Fruit fly (Drosophila melanogaster) whole organism, prepupa: ENCODE results near the gene CG17078.

Experiments
- Blimp-1 ChIP-seq: fragments of 200-800 bp; sonication (Bioruptor generic); optimal IDR thresholded peaks from 3 replicates; lab custom pipeline; 2017; ENCODE audit warnings: missing biosample characterization, missing genetic modification characterization, mild to moderate bottlenecking, moderate library complexity, missing genetic modification reagents
- CG10631 ChIP-seq: fragments of 200-800 bp; sonication (Bioruptor generic); optimal IDR thresholded peaks from 2 replicates; lab custom pipeline; 2016; ENCODE audit warnings: missing biosample characterization, missing genetic modification characterization
- CG10669 ChIP-seq: fragments of 200-800 bp; sonication (Bioruptor generic); optimal IDR thresholded peaks from 3 replicates; lab custom pipeline; 2018; ENCODE audit warnings: missing biosample characterization, mild to moderate bottlenecking, missing genetic modification characterization, moderate library complexity
- CG11294 ChIP-seq: fragments of 200-800 bp; sonication (Bioruptor generic); IDR thresholded peaks from 2 replicates; pipeline ENCODE4 v1.3.6; 2022; ENCODE audit warnings: missing biosample characterization, missing genetic modification characterization
- CG11762 ChIP-seq: fragments of 200-800 bp; sonication (Bioruptor generic); optimal IDR thresholded peaks from 3 replicates; lab custom pipeline; 2016; ENCODE audit warnings: missing biosample characterization, missing genetic modification characterization; ENCODE audit not compliant: insufficient read depth
- CG11902 ChIP-seq: fragments of 200-800 bp; sonication (Bioruptor generic); optimal IDR thresholded peaks from 3 replicates; lab custom pipeline; 2016; ENCODE audit warnings: missing biosample characterization, missing genetic modification characterization
- CG15336 ChIP-seq: fragments of 200-800 bp; sonication (Bioruptor generic); IDR thresholded peaks from 2 replicates; pipeline ENCODE4 v1.3.6; 2022; ENCODE audit warnings: missing biosample characterization, missing genetic modification characterization
- CG1621 ChIP-seq: fragments of 200-800 bp; sonication (Bioruptor generic); optimal IDR thresholded peaks from 3 replicates; lab custom pipeline; 2018; ENCODE audit warnings: missing biosample characterization, mild to moderate bottlenecking, missing genetic modification characterization
- CG31627 ChIP-seq: fragments of 200-800 bp; sonication (Bioruptor generic); optimal IDR thresholded peaks from 3 replicates; lab custom pipeline; 2016; ENCODE audit warnings: missing biosample characterization, missing genetic modification characterization
- CG32006 ChIP-seq: fragments of 200-800 bp; sonication (Bioruptor generic); optimal IDR thresholded peaks from 3 replicates; lab custom pipeline; 2017; ENCODE audit warnings: missing biosample characterization, mild to moderate bottlenecking, missing genetic modification characterization
- CG3919 ChIP-seq: fragments of 200-800 bp; sonication (Bioruptor generic); optimal IDR thresholded peaks from 3 replicates; lab custom pipeline; 2016; ENCODE audit warnings: missing biosample characterization, missing genetic modification characterization
- CG4318 ChIP-seq: fragments of 200-800 bp; sonication (Bioruptor generic); optimal IDR thresholded peaks from 3 replicates; lab custom pipeline; 2017; ENCODE audit warnings: missing biosample characterization, mild to moderate bottlenecking, missing genetic modification characterization
- CG6163 ChIP-seq: fragments of 200-800 bp; sonication (Bioruptor generic); IDR thresholded peaks from 3 replicates; pipeline ENCODE4 v1.3.6; 2022; ENCODE audit warnings: missing biosample characterization, missing genetic modification characterization
- CG6276 ChIP-seq: fragments of 200-800 bp; sonication (Bioruptor generic); optimal IDR thresholded peaks from 2 replicates; lab custom pipeline; 2017; ENCODE audit warnings: missing biosample characterization, mild to moderate bottlenecking, missing genetic modification characterization
- CG6808 ChIP-seq: fragments of 200-800 bp; sonication (Bioruptor generic); optimal IDR thresholded peaks from 3 replicates; lab custom pipeline; 2017; ENCODE audit warnings: missing biosample characterization, missing genetic modification characterization, mild to moderate bottlenecking, moderate library complexity, missing genetic modification reagents
- CG6854 ChIP-seq: fragments of 200-800 bp; sonication (Bioruptor generic); optimal IDR thresholded peaks from 2 replicates; lab custom pipeline; 2017; ENCODE audit warnings: missing biosample characterization, mild to moderate bottlenecking, missing genetic modification characterization
- CG8119 ChIP-seq: fragments of 200-800 bp; sonication (Bioruptor generic); IDR thresholded peaks from 3 replicates; pipeline ENCODE4 v1.3.6; 2022; ENCODE audit warnings: missing biosample characterization, missing genetic modification characterization
- CG8319 ChIP-seq: fragments of 200-800 bp; sonication (Bioruptor generic); optimal IDR thresholded peaks from 3 replicates; lab custom pipeline; 2016; ENCODE audit warnings: missing biosample characterization, missing genetic modification characterization
- CG8632 ChIP-seq: fragments of 200-800 bp; sonication (Bioruptor generic); optimal IDR thresholded peaks from 3 replicates; lab custom pipeline; 2016; ENCODE audit warnings: missing biosample characterization, missing genetic modification characterization
- CG9139 ChIP-seq: fragments of 200-800 bp; sonication (Bioruptor generic); optimal IDR thresholded peaks from 3 replicates; lab custom pipeline; 2017; ENCODE audit warnings: missing biosample characterization, mild to moderate bottlenecking, missing genetic modification characterization
- Eip75B ChIP-seq: fragments of 200-800 bp; sonication (Bioruptor generic); optimal IDR thresholded peaks from 3 replicates; lab custom pipeline; 2016; ENCODE audit warnings: missing biosample characterization, missing genetic modification characterization
- Eip93F ChIP-seq: fragments of 200-800 bp; sonication (Bioruptor generic); optimal IDR thresholded peaks from 2 replicates; lab custom pipeline; 2016; ENCODE audit warnings: missing biosample characterization, mild to moderate bottlenecking, missing genetic modification characterization
- Ets21C ChIP-seq: fragments of 200-800 bp; sonication (Bioruptor generic); optimal IDR thresholded peaks from 3 replicates; lab custom pipeline; 2016; ENCODE audit warnings: missing biosample characterization, missing genetic modification characterization
- Ets96B ChIP-seq: fragments of 200-800 bp; optimal IDR thresholded peaks from 2 replicates; lab custom pipeline; 2019; ENCODE audit warnings: missing biosample characterization, mild to moderate bottlenecking, missing genetic modification characterization, moderate library complexity
- Gug ChIP-seq: fragments of 200-800 bp; sonication (Bioruptor generic); IDR thresholded peaks from 2 replicates; pipeline ENCODE4 v1.3.6; 2022; ENCODE audit warnings: missing biosample characterization, missing genetic modification characterization
- Hr38 ChIP-seq: sonication (Bioruptor generic); optimal IDR thresholded peaks from 2 replicates; lab custom pipeline; 2016; ENCODE audit warnings: missing biosample characterization, missing genetic modification characterization
- Hr4 ChIP-seq: fragments of 200-800 bp; sonication (Bioruptor generic); optimal IDR thresholded peaks from 3 replicates; lab custom pipeline; 2016; ENCODE audit warnings: missing biosample characterization, missing genetic modification characterization
- Lpt ChIP-seq: fragments of 200-800 bp; sonication (Bioruptor generic); optimal IDR thresholded peaks from 3 replicates; lab custom pipeline; 2016; ENCODE audit warnings: missing biosample characterization, missing genetic modification characterization
- Met ChIP-seq: fragments of 200-800 bp; sonication (Bioruptor generic); optimal IDR thresholded peaks from 3 replicates; lab custom pipeline; 2016; ENCODE audit warnings: missing biosample characterization, missing genetic modification characterization
- Smox ChIP-seq: fragments of 200-800 bp; sonication (Bioruptor generic); optimal IDR thresholded peaks from 3 replicates; lab custom pipeline; 2016; ENCODE audit warnings: missing biosample characterization, missing genetic modification characterization
- Sox102F ChIP-seq: fragments of 200-800 bp; sonication (Bioruptor generic); optimal IDR thresholded peaks from 2 replicates; lab custom pipeline; 2016; ENCODE audit warnings: missing biosample characterization, mild to moderate bottlenecking, missing genetic modification characterization
- Sox14 ChIP-seq: fragments of 200-800 bp; sonication (Bioruptor generic); optimal IDR thresholded peaks from 3 replicates; lab custom pipeline; 2016; ENCODE audit warnings: missing biosample characterization, missing genetic modification characterization
- acj6 ChIP-seq: fragments of 200-800 bp; sonication (Bioruptor generic); optimal IDR thresholded peaks from 3 replicates; lab custom pipeline; 2016; ENCODE audit warnings: missing biosample characterization, missing genetic modification characterization
- cyc ChIP-seq: fragments of 200-800 bp; sonication (Bioruptor generic); optimal IDR thresholded peaks from 3 replicates; lab custom pipeline; 2016; ENCODE audit warnings: missing biosample characterization, missing genetic modification characterization
- dac ChIP-seq: fragments of 200-800 bp; sonication (Bioruptor generic); optimal IDR thresholded peaks from 2 replicates; lab custom pipeline; 2017; ENCODE audit warnings: missing biosample characterization, mild to moderate bottlenecking, missing genetic modification characterization
- eg ChIP-seq: fragments of 200-800 bp; sonication (Bioruptor generic); IDR thresholded peaks from 3 replicates; pipeline ENCODE4 v1.3.6; 2022; ENCODE audit warnings: missing biosample characterization, missing genetic modification characterization
- esn ChIP-seq: fragments of 200-800 bp; sonication (Bioruptor generic); optimal IDR thresholded peaks from 2 replicates; lab custom pipeline; 2016; ENCODE audit warnings: missing biosample characterization, mild to moderate bottlenecking, missing genetic modification characterization, moderate library complexity
- fd59A ChIP-seq: fragments of 200-800 bp; sonication (Bioruptor generic); optimal IDR thresholded peaks from 2 replicates; lab custom pipeline; 2017; ENCODE audit warnings: missing biosample characterization, mild to moderate bottlenecking, missing genetic modification characterization, missing genetic modification reagents
- fd85E ChIP-seq: fragments of 200-800 bp; sonication (Bioruptor generic); optimal IDR thresholded peaks from 3 replicates; lab custom pipeline; 2016; ENCODE audit warnings: missing biosample characterization, missing genetic modification characterization
- fkh ChIP-seq: fragments of 200-800 bp; sonication (Bioruptor generic); optimal IDR thresholded peaks from 3 replicates; lab custom pipeline; 2017; ENCODE audit warnings: missing biosample characterization, mild to moderate bottlenecking, missing genetic modification characterization, moderate library complexity
- lz ChIP-seq: fragments of 200-800 bp; sonication (Bioruptor generic); optimal IDR thresholded peaks from 3 replicates; lab custom pipeline; 2016; ENCODE audit warnings: missing biosample characterization, missing genetic modification characterization
- net ChIP-seq: fragments of 200-800 bp; sonication (Bioruptor generic); optimal IDR thresholded peaks from 3 replicates; lab custom pipeline; 2016; ENCODE audit warnings: missing biosample characterization, missing genetic modification characterization
- pdm3 ChIP-seq: fragments of 200-800 bp; sonication (Bioruptor generic); optimal IDR thresholded peaks from 3 replicates; lab custom pipeline; 2016; ENCODE audit warnings: missing biosample characterization, missing genetic modification characterization
- salr ChIP-seq, 2 experiments: fragments of 200-800 bp; sonication (Bioruptor generic); optimal IDR thresholded peaks; 3 replicates each; lab custom pipeline; 2016 to 2018; ENCODE audit warnings: missing biosample characterization in 2 of 2, missing genetic modification characterization in 2 of 2, mild to moderate bottlenecking in 1 of 2
- spab ChIP-seq: fragments of 200-800 bp; sonication (Bioruptor generic); optimal IDR thresholded peaks from 2 replicates; lab custom pipeline; 2017; ENCODE audit warnings: missing biosample characterization, mild to moderate bottlenecking, missing genetic modification characterization, missing genetic modification reagents
- ss ChIP-seq, 2 experiments: fragments of 200-800 bp; sonication (Bioruptor generic); optimal IDR thresholded peaks; 2 replicates in 1 of 2; 3 replicates in 1 of 2; lab custom pipeline; 2017 to 2018; ENCODE audit warnings: mild to moderate bottlenecking in 2 of 2, missing biosample characterization in 2 of 2, missing genetic modification characterization in 2 of 2, moderate library complexity in 1 of 2
- svp ChIP-seq: fragments of 200-800 bp; sonication (Bioruptor generic); peaks from one replicate; lab custom pipeline; 2016; ENCODE audit warnings: missing biosample characterization, missing genetic modification characterization
- topi ChIP-seq: fragments of 200-800 bp; sonication (Bioruptor generic); optimal IDR thresholded peaks from 3 replicates; lab custom pipeline; 2016; ENCODE audit warnings: missing biosample characterization, missing genetic modification characterization
- vri ChIP-seq: fragments of 200-800 bp; sonication (Bioruptor generic); optimal IDR thresholded peaks from 3 replicates; lab custom pipeline; 2016; ENCODE audit warnings: missing biosample characterization, mild to moderate bottlenecking, missing genetic modification characterization

The CG17078 gene

DNA sequence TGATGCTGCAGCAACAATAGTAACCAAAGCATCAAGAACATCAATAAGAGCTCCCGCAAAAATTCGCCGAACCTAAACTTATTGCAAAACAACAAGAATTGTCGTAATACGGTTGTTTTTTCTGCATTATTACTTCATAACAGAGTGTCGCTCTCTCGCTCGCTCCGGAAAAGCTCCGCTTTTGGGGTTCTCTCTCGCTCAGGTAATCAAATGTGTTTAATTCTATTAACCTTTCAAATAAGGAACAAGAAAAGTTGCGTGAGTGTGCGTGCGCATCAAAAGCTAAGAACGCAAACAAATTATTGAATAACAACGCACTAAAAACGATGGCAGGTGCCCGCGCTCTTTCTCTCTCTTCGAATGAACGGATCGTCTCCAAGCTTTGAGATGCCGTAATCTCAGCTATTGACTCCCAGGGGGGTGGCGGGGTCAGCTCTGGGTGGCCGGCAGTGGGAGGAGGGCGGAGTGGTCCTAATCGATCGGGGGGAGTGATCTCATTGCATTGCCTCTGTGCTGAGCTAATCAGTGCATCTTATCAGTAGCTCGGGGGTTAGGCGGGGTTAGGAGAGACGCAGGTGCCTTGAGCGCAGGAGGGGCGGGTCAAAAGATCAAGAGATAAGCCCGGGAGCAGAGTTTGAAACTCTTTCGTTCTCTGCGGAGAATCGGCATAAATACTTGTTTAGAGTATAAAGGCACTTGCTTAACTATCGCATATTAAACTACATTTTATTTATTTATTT, 28.3 kb upstream of the CG17078 start:
- peak; percentile 8; the same call in 1 of the 2 replicates for TF ChIP-seq Gug
- no peak for TF ChIP-seq CG3919 (GFP tag; lab: Kevin White, UChicago)
- no peak for TF ChIP-seq topi
- no peak for TF ChIP-seq Hr4
- no peak for TF ChIP-seq acj6 (GFP tag; lab: Kevin White, UChicago)
- 0 out of 3 replicates have a peak, but pooled peaks have one; percentile 12 for TF ChIP-seq CG6163 (GFP tag; lab: Robert Waterston, UW)
- no peak for TF ChIP-seq pdm3 (GFP tag; lab: Kevin White, UChicago)
- peak; percentile 61 for TF ChIP-seq vri
- TF ChIP-seq eg (GFP tag; lab: Robert Waterston, UW) = 0 out of 3 replicates have a peak, but pooled peaks have one; percentile 8
- TF ChIP-seq svp (GFP tag; lab: Kevin White, UChicago) = peak; percentile 94
- peak; percentile 24 for TF ChIP-seq fkh

dm6 chr2L:305646-306045, 27.6 kb upstream of the CG17078 start, which contains the start of gene Plc21C:
TSS of gene Plc21C (plus strand) at chr2L:305935.
- TF ChIP-seq ss (GFP tag; optimal IDR thresholded peaks at IDR 0.05; lab: Kevin White, UChicago) (no peak), spab (GFP tag; lab: Kevin White, UChicago) (no peak), cyc (peak; percentile 41), CG11294 (GFP tag; lab: Robert Waterston, UW) (no peak), Ets96B (tag; lab: Kevin White, UChicago) (peak; percentile 2), CG8119 (GFP tag; lab: Robert Waterston, UW) (no peak), CG4318 (GFP tag; lab: Kevin White, UChicago) (no peak), fd59A (GFP tag; lab: Kevin White, UChicago) (no peak), Ets21C (GFP tag; lab: Kevin White, UChicago) (peak; percentile 47), CG6808 (GFP tag; lab: Kevin White, UChicago) (peak; percentile 91), CG1621 (tag; lab: Kevin White, UChicago) (no peak), esn (GFP tag; lab: Kevin White, UChicago) (peak; percentile 51), CG15336 (no peak), Sox14 (GFP tag; lab: Kevin White, UChicago) (peak; percentile 67), CG6854 (no peak), fd85E (GFP tag; lab: Kevin White, UChicago) (no peak), Eip75B (GFP tag; lab: Kevin White, UChicago) (peak; percentile 57), salr (GFP tag; optimal IDR thresholded peaks at IDR 0.05; lab: Kevin White, UChicago) (no peak), net (GFP tag; lab: Kevin White, UChicago) (no peak), CG3919 (GFP tag; lab: Kevin White, UChicago) (peak; percentile 37), CG31627 (GFP tag; lab: Kevin White, UChicago) (peak; percentile 61), CG6163 (GFP tag; lab: Robert Waterston, UW) (no peak), Hr4 (peak; percentile 40), Smox (peak; percentile 43), CG6276 (GFP tag; lab: Kevin White, UChicago) (no peak), Sox102F (GFP tag; lab: Kevin White, UChicago) (peak; percentile 33), CG8632 (no peak), dac (GFP tag; lab: Kevin White, UChicago) (no peak), Blimp-1 (GFP tag; lab: Kevin White, UChicago) (no peak), CG11762 (GFP tag; lab: Kevin White, UChicago) (no peak), Met (peak; percentile 4), CG10669 (no peak), Eip93F (GFP tag; lab: Kevin White, UChicago) (peak; percentile 45), Hr38 (GFP tag; lab: Kevin White, UChicago) (no peak), CG10631 (peak; percentile 34), lz (GFP tag; lab: Kevin White, UChicago) (peak; percentile 43), pdm3 (GFP tag; lab: Kevin White, UChicago) (no peak), CG32006 (GFP tag; lab: Kevin White, UChicago) (no peak), CG9139 (no peak), topi (peak; percentile 39), Lpt (GFP tag; lab: Kevin White, UChicago) (no peak), CG11902 (GFP tag; lab: Kevin White, UChicago) (peak; percentile 2), CG8319 (no peak)
